Fruit fly (Drosophila melanogaster) whole organism, pupa: ENCODE measurements around the gene Cpr65Ay.

Experiments
- CG12605 ChIP-seq: fragments of 200-800 bp; sonication (Bioruptor generic); IDR thresholded peaks from 2 replicates; pipeline ENCODE4 v1.3.6; 2022; ENCODE audit warnings: missing biosample characterization, missing genetic modification characterization
- CG15710 ChIP-seq: fragments of 200-800 bp; sonication (Bioruptor generic); optimal IDR thresholded peaks from 2 replicates; lab custom pipeline; 2018; ENCODE audit warnings: missing biosample characterization, mild to moderate bottlenecking, missing genetic modification characterization, moderate library complexity
- CG32121 ChIP-seq: fragments of 200-800 bp; sonication (Bioruptor generic); IDR thresholded peaks from 2 replicates; pipeline ENCODE4 v1.3.6; 2022; ENCODE audit warnings: missing biosample characterization, missing genetic modification characterization
- CG34367 ChIP-seq: fragments of 200-800 bp; sonication (Bioruptor generic); optimal IDR thresholded peaks from 2 replicates; lab custom pipeline; 2018; ENCODE audit warnings: missing biosample characterization, mild to moderate bottlenecking, missing genetic modification characterization
- CG4496 ChIP-seq: fragments of 200-800 bp; sonication (Bioruptor generic); IDR thresholded peaks from 3 replicates; pipeline ENCODE4 v1.3.6; 2022; ENCODE audit warnings: missing biosample characterization, missing genetic modification characterization
- CG8159 ChIP-seq: fragments of 200-800 bp; sonication (Bioruptor generic); optimal IDR thresholded peaks from 3 replicates; lab custom pipeline; 2018; ENCODE audit warnings: missing biosample characterization, mild to moderate bottlenecking, missing genetic modification characterization, moderate library complexity
- CG8301 ChIP-seq: fragments of 200-800 bp; sonication (Bioruptor generic); optimal IDR thresholded peaks from 2 replicates; lab custom pipeline; 2018; ENCODE audit warnings: missing biosample characterization, mild to moderate bottlenecking, missing genetic modification characterization
- CG9948 ChIP-seq: fragments of 200-800 bp; sonication (Bioruptor generic); optimal IDR thresholded peaks from 2 replicates; lab custom pipeline; 2018; ENCODE audit warnings: missing biosample characterization, mild to moderate bottlenecking, missing genetic modification characterization, moderate library complexity
- EcR ChIP-seq: fragments of 200-800 bp; sonication (Bioruptor generic); optimal IDR thresholded peaks from 3 replicates; lab custom pipeline; 2019; ENCODE audit warnings: missing biosample characterization, missing genetic modification characterization, mild to moderate bottlenecking, moderate library complexity, missing genetic modification reagents
- Pif1A ChIP-seq: fragments of 200-800 bp; sonication (Bioruptor generic); optimal IDR thresholded peaks from 3 replicates; lab custom pipeline; 2016; ENCODE audit warnings: missing biosample characterization, missing genetic modification characterization
- Pif1B ChIP-seq: fragments of 200-800 bp; sonication (Bioruptor generic); optimal IDR thresholded peaks from 3 replicates; lab custom pipeline; 2016; ENCODE audit warnings: missing biosample characterization, missing genetic modification characterization
- Snoo ChIP-seq: fragments of 200-800 bp; sonication (Bioruptor generic); optimal IDR thresholded peaks from 3 replicates; lab custom pipeline; 2017; ENCODE audit warnings: missing biosample characterization, mild to moderate bottlenecking, missing genetic modification characterization, inconsistent platforms
- fd96Ca ChIP-seq: fragments of 200-800 bp; sonication (Bioruptor generic); IDR thresholded peaks from 3 replicates; pipeline ENCODE4 v1.3.6; 2022; ENCODE audit warnings: missing biosample characterization, missing genetic modification characterization
- gl ChIP-seq: fragments of 200-800 bp; sonication (Bioruptor generic); optimal IDR thresholded peaks from 2 replicates; lab custom pipeline; 2018; ENCODE audit warnings: missing biosample characterization, mild to moderate bottlenecking, missing genetic modification characterization

DNA sequence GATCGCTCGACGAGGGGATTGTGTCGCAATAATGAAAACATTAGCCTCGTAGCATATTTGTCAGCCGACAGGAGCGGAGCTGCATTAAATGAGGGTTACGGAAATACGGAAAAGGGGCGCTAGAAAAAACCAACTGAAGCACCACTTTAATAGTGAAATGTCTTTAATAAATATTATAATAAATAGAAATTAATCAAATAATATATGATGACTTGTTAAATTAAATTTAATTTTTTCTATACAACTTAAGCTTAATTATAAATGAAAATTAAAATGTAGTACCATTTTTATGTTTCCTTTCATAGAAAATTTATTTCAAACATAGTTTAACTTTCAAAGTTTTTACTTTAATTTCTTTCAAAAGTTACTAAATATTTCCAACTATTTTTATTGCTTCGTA lies 3.6 kb upstream of the Cpr65Ay start:
- no peak for TF ChIP-seq EcR (GFP tag; lab: Kevin White, UChicago)
- TF ChIP-seq CG34367 (tag; lab: Kevin White, UChicago): no peak
- no peak for TF ChIP-seq Pif1A (GFP tag; lab: Kevin White, UChicago)
- TF ChIP-seq CG8159 (tag; lab: Kevin White, UChicago): no peak
- TF ChIP-seq CG32121 (GFP tag; lab: Robert Waterston, UW): no peak
- no peak for TF ChIP-seq CG12605 (GFP tag; lab: Robert Waterston, UW)
- TF ChIP-seq fd96Ca (GFP tag; lab: Robert Waterston, UW): no peak
- TF ChIP-seq Pif1B (GFP tag; lab: Kevin White, UChicago): no peak
- no peak for TF ChIP-seq CG4496 (GFP tag; lab: Robert Waterston, UW)
- TF ChIP-seq CG8301 (tag; lab: Kevin White, UChicago): no peak
- no peak for TF ChIP-seq gl
- no peak for TF ChIP-seq Snoo
- TF ChIP-seq CG15710 (tag; lab: Kevin White, UChicago): no peak
- no peak for TF ChIP-seq CG9948 (tag; lab: Kevin White, UChicago)
